Worm (Caenorhabditis elegans): Measurements from ENCODE around the gene Y55F3AM.11.

DNA sequence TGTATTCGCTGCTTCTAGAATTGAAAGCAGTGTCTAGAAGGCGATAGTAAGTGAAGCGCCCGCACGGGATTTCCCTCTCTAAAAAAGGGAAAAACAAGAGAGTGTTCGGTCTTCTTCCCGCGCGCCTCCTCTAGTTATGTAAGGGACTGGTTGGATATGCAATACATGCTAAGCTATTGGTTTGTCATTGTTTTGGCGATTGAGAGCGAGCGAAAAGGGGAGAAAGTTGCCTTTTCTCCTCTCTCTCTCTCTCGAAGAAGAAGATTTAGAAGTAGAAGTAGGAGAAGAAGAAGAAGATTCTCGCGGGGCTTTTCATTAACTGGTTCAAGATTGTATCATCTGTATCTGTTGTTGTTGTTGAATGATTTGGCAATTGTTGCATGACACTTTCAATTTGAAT lies 29.9 kb upstream of the Y55F3AM.11 start:
- TF ChIP-seq ztf-11 (tag; optimal IDR thresholded peaks at IDR 0.05) (no peak), mml-1 (tag; optimal IDR thresholded peaks at IDR 0.05) (no peak), pha-4 (tag; optimal IDR thresholded peaks at IDR 0.05) (no peak), ZK546.5 (tag; optimal IDR thresholded peaks at IDR 0.05) (no peak), daf-12 (tag; optimal IDR thresholded peaks at IDR 0.05) (no peak), mdl-1 (tag; optimal IDR thresholded peaks at IDR 0.05) (no peak), nhr-25 (tag; optimal IDR thresholded peaks at IDR 0.05) (no peak), unc-62 (GFP tag; optimal IDR thresholded peaks at IDR 0.05) (no peak), nhr-12 (tag; optimal IDR thresholded peaks at IDR 0.05) (no peak), ztf-4 (tag; optimal IDR thresholded peaks at IDR 0.05) (no peak), jun-1 (tag; optimal IDR thresholded peaks at IDR 0.05) (no peak), nhr-77 (tag; optimal IDR thresholded peaks at IDR 0.05) (no peak), R02D3.7 (tag; optimal IDR thresholded peaks at IDR 0.05) (no peak), sea-2 (GFP tag; optimal IDR thresholded peaks at IDR 0.05) (no peak)
